Worm (Caenorhabditis elegans): Measurements from ENCODE around the gene vars-1.

ce11 chrV:8050811-8051210 is 19.6 kb downstream of the vars-1 start, which contains the start of gene col-43:
- TF ChIP-seq nhr-12 (tag; optimal IDR thresholded peaks at IDR 0.05) (no peak), peb-1 (tag; optimal IDR thresholded peaks at IDR 0.05) (no peak), nhr-10 (tag; optimal IDR thresholded peaks at IDR 0.05) (no peak), aly-2 (tag; optimal IDR thresholded peaks at IDR 0.05) (no peak), lin-11 (tag; optimal IDR thresholded peaks at IDR 0.05) (no peak), egl-27 (tag; optimal IDR thresholded peaks at IDR 0.05) (no peak), ceh-16 (tag; optimal IDR thresholded peaks at IDR 0.05) (no peak), mdl-1 (tag; optimal IDR thresholded peaks at IDR 0.05) (no peak), zag-1 (tag; optimal IDR thresholded peaks at IDR 0.05) (no peak)

Data from whole organism, L2 larva.